Fruit fly (Drosophila melanogaster) S2 (cell line): Measurements from ENCODE around the gene Prx3.

Experiments
- CG8478 ChIP-seq: fragments of >200 bp; optimal IDR thresholded peaks from 2 replicates; lab custom pipeline; 2018
- CTCF ChIP-seq, 2 experiments: fragments of >200 bp; optimal IDR thresholded peaks; 2 replicates each; lab custom pipeline; 2018

DNA sequence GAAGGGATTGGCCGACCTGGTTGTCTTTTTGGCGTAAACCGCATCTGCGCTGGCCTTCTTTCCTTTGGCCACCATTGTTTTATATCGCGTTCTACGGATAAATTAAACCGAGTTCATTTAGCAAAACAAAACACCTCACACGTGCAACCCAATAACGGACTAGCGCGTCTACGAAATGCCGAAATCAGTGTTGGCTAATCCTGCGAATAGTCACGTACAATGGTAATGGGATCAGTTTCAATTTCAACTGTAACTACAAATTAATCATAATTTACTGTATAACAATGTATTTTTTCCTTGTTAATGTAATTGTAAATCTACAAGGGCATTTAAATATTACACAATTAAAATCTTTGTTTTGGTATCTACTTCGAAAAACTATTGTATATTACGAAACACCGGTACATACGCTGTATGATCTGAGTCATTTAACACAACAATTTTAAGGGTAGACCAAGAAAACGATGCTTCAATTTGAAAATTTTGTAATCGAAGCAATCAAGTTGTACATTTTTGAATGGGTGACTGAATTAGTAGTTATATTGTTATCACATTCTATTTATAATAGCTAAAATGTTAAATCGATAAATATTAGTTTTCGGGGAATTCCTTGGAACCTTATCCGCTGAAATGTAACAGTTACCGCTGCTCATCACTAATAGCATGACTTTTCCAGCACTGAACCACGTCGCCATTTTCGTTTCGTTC is 6.4 kb downstream of the Prx3 start, which contains the start of gene SF1:
- TF ChIP-seq CTCF (optimal IDR thresholded peaks at IDR 0.05; lab: Kevin White, UChicago) (no peak), CG8478 (no peak)
